Worm (Caenorhabditis elegans): ENCODE measurements around the gene srt-74.

Gene srt-74

ce11 chrV:14260831-14261230 is 21.3 kb downstream of the srt-74 start, which contains the start of gene F40G12.2:
Gene F40G12.2 (minus strand): TSS chrV:14260931.
- TF ChIP-seq vab-7 (GFP tag; IDR thresholded peaks at IDR 0.05) (no peak), dpl-1 (GFP tag; optimal IDR thresholded peaks at IDR 0.05) (no peak), ces-1 (GFP tag; optimal IDR thresholded peaks at IDR 0.05) (no peak), F37D6.2 (tag; optimal IDR thresholded peaks at IDR 0.05) (no peak)

DNA sequence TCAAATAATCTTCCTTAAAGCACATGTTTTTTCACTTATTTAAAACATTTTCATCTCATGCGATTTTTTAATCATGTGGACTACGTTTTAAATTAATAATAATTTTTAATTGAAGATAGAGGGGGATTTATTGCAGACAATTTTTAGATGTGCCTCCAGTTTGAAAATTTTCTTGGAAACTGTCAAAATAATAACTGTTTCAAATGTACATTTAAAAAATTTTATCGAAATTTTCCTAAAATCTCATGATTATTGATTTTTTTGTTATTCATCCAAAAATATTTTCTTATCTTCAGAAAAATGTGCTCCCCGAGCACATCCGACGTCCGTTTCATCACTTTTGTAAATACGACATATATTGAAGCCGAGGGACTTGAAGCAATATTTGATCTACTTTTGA is 25.3 kb downstream of the srt-74 start, which contains the start of gene sre-8:
Gene sre-8 (plus strand): TSS at position 301 of the 400 bp plus-strand sequence.
- TF ChIP-seq aly-2 (tag; optimal IDR thresholded peaks at IDR 0.05): no peak
- no peak for TF ChIP-seq lin-15B (tag; optimal IDR thresholded peaks at IDR 0.05)
- no peak for TF ChIP-seq fkh-10 (GFP tag; optimal IDR thresholded peaks at IDR 0.05)
- TF ChIP-seq nhr-48 (tag; optimal IDR thresholded peaks at IDR 0.05): no peak
- TF ChIP-seq nhr-28 (tag; optimal IDR thresholded peaks at IDR 0.05): no peak
- no peak for TF ChIP-seq egl-43 (GFP tag; IDR thresholded peaks at IDR 0.05)

DNA sequence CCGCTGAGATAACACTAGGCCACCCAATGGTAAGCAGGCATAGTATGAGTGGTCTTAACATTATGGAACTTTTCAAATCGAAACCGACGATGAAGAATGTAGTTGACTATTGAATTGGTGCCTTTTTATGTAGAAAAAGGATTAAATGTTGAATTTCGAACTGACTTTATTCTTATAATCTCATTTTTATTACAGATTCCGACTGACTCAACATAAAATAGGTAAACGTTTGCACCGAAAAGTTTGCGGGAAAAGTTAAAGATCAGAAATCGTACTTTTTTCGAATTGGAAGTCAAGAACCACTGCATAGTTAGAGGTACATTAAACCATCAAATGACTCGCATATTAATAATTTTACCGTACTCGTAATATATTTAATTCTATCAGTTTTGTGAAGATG is 27.9 kb downstream of the srt-74 start, which contains the start of gene K02E11.7:
Gene K02E11.7 (minus strand): TSS at position 101 of the 400 bp plus-strand sequence.
- TF ChIP-seq daf-19 (GFP tag; conservative IDR thresholded peaks at IDR 0.05) (no peak), ceh-62 (tag; optimal IDR thresholded peaks at IDR 0.05) (no peak), zfp-3 (GFP tag; conservative IDR thresholded peaks at IDR 0.05) (no peak), mdt-29 (GFP tag; IDR thresholded peaks at IDR 0.05) (no peak), gei-8 (GFP tag; optimal IDR thresholded peaks at IDR 0.05) (no peak), ceh-28 (tag; optimal IDR thresholded peaks at IDR 0.05) (no peak), set-16 (GFP tag; IDR thresholded peaks at IDR 0.05) (no peak)

ce11 chrV:14252025-14252424 is 30.1 kb downstream of the srt-74 start, which contains the start of gene K02E11.5:
Gene K02E11.5 (plus strand): TSS chrV:14252325.
- TF ChIP-seq nhr-102 (tag; optimal IDR thresholded peaks at IDR 0.05): no peak
- no peak for TF ChIP-seq lin-15B (tag; optimal IDR thresholded peaks at IDR 0.05)
- no peak for TF ChIP-seq mdl-1 (tag; optimal IDR thresholded peaks at IDR 0.05)
- TF ChIP-seq dpl-1 (GFP tag; optimal IDR thresholded peaks at IDR 0.05): no peak
- TF ChIP-seq daf-8 (GFP tag; IDR thresholded peaks at IDR 0.05): no peak
- no peak for TF ChIP-seq nhr-25 (tag; optimal IDR thresholded peaks at IDR 0.05; ENCODE audit: borderline replicate concordance, insufficient read depth)
- TF ChIP-seq hlh-30 (tag; optimal IDR thresholded peaks at IDR 0.05; ENCODE audit: insufficient read depth): no peak
- no peak for TF ChIP-seq php-3 (GFP tag; IDR thresholded peaks at IDR 0.05)
- TF ChIP-seq snpc-4 (tag; optimal IDR thresholded peaks at IDR 0.05): no peak
- no peak for TF ChIP-seq tra-1 (GFP tag; IDR thresholded peaks at IDR 0.05)

DNA sequence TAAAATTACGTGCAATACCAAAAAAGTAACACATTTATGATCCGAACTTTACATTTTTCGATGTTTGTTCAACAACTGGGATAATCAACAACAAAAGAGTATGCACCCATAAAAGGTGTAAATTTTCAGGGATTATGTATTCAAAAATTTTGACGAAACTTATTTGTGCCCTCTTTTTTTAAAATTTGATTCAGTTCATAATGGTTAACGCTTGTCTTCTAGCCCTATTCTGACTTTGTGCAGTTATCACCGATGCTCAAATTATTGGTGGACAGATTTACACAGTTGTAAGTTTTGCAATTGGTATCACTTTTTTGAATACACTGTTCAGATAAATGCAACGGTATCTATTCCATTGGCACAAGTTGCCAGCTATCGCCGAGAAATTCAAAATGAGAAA is 33.5 kb downstream of the srt-74 start, which contains the start of gene K02E11.6:
Gene K02E11.6 (plus strand): TSS at position 149 of the 400 bp plus-strand sequence.
- TF ChIP-seq tag-97 (GFP tag; IDR thresholded peaks at IDR 0.05) (no peak), unc-62 (GFP tag; optimal IDR thresholded peaks at IDR 0.05 in 1 of 2) (peak in 1 of 2 experiments; percentile 98), unc-62 (tag; optimal IDR thresholded peaks at IDR 0.05) (no peak)

- no peak for TF ChIP-seq fkh-10 (GFP tag; optimal IDR thresholded peaks at IDR 0.05)
- TF ChIP-seq snpc-1.2 (GFP tag; IDR thresholded peaks at IDR 0.05): no peak
- no peak for TF ChIP-seq lin-29 (GFP tag; IDR thresholded peaks at IDR 0.05)
- no peak for TF ChIP-seq zip-2 (tag; optimal IDR thresholded peaks at IDR 0.05)
- no peak for TF ChIP-seq arid-1 (GFP tag; conservative IDR thresholded peaks at IDR 0.05)
- no peak for TF ChIP-seq mxl-3 (GFP tag; optimal IDR thresholded peaks at IDR 0.05)
- no peak for TF ChIP-seq unc-62 (GFP tag; optimal IDR thresholded peaks at IDR 0.05 in 1 of 2)
- TF ChIP-seq unc-62 (tag; optimal IDR thresholded peaks at IDR 0.05): no peak
- TF ChIP-seq nhr-237 (tag; optimal IDR thresholded peaks at IDR 0.05): no peak
- TF ChIP-seq ces-1 (GFP tag; optimal IDR thresholded peaks at IDR 0.05): no peak
- no peak for TF ChIP-seq ceh-20 (GFP tag; IDR thresholded peaks at IDR 0.05)
- TF ChIP-seq zip-11 (GFP tag; IDR thresholded peaks at IDR 0.05): no peak
- TF ChIP-seq saeg-2 (GFP tag; IDR thresholded peaks at IDR 0.05): no peak
- TF ChIP-seq lim-7 (GFP tag; IDR thresholded peaks at IDR 0.05): no peak
- no peak for TF ChIP-seq nhr-28 (tag; optimal IDR thresholded peaks at IDR 0.05)
- no peak for TF ChIP-seq tag-97 (GFP tag; IDR thresholded peaks at IDR 0.05)
- TF ChIP-seq mdl-1 (tag; optimal IDR thresholded peaks at IDR 0.05): no peak
- no peak for TF ChIP-seq madf-9 (GFP tag; conservative IDR thresholded peaks at IDR 0.05)
- TF ChIP-seq nhr-111 (GFP tag; optimal IDR thresholded peaks at IDR 0.05): no peak
Measured at ce11 chrV:14248025-14248424, 34.1 kb downstream of the srt-74 start, which contains the start of gene K02E11.4. Gene K02E11.4 (minus strand): TSS chrV:14248125.

All from whole organism, L4 larva.